Fruit fly (Drosophila melanogaster): Measurements from ENCODE around the gene akirin.
A peak's percentile ranks its signal among the peaks of the same experiment; 100 is the strongest.

The akirin gene

DNA sequence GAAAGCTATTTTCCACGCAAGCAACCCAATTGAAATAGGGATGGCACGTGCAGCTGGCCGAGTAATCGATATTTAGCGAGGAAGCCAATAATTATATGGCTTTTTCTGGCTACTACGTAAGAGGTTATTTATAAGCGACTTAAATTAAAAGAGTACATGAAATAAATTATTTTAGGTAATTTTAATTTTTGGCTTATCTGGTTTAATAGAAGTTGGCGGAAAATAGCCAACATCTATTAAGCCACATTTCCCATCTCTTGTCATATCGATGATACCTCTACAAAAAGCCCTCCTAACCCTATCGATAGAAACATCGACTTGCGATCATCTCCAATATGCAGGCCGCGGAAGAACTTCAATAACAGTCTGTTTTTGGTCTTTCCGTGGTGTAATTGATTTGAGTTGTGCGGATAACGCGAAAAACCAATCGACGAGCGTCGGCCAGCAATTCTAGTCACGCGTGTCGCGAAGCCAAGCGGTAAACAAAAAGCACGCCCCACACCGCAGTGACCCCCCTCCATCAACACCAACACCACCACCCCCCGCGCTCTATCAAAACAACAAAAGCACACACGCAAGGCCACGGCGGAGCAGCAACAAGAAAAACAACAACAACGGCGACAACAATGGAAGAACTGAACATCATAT is 21.5 kb upstream of the akirin start, which contains the start of the genes Srp19 and qm:
Srp19 (minus strand) TSS at position 51 of the 648 bp plus-strand sequence.
qm (plus strand) TSS at position 330 of the 648 bp plus-strand sequence.
- peak; percentile 69 for TF ChIP-seq h (GFP tag; optimal IDR thresholded peaks at IDR 0.05)
- no peak for TF ChIP-seq Abd-B (GFP tag; optimal IDR thresholded peaks at IDR 0.05)
- TF ChIP-seq tai (GFP tag; optimal IDR thresholded peaks at IDR 0.05): no peak
- peak; percentile 14 for TF ChIP-seq CG9705 (GFP tag; optimal IDR thresholded peaks at IDR 0.05)
- no peak for TF ChIP-seq Vsx2 (GFP tag; optimal IDR thresholded peaks at IDR 0.05; ENCODE audit: partially characterized antibody)
- TF ChIP-seq sv (GFP tag; optimal IDR thresholded peaks at IDR 0.05): peak; percentile 25
- TF ChIP-seq sage (GFP tag; optimal IDR thresholded peaks at IDR 0.05): no peak
- no peak for TF ChIP-seq pan (optimal IDR thresholded peaks at IDR 0.05)
- peak; percentile 7 for TF ChIP-seq jim (GFP tag; optimal IDR thresholded peaks at IDR 0.05)
- no peak for TF ChIP-seq CrebA (GFP tag; optimal IDR thresholded peaks at IDR 0.05; ENCODE audit: borderline replicate concordance)
- no peak for TF ChIP-seq usp (GFP tag; optimal IDR thresholded peaks at IDR 0.05)
- TF ChIP-seq Rel (GFP tag; optimal IDR thresholded peaks at IDR 0.05): no peak
- peak; percentile 90 for TF ChIP-seq Rel (tag; optimal IDR thresholded peaks at IDR 0.05)
- no peak for TF ChIP-seq dsf (GFP tag; optimal IDR thresholded peaks at IDR 0.05; ENCODE audit: borderline replicate concordance)
- TF ChIP-seq ey (GFP tag; optimal IDR thresholded peaks at IDR 0.05): peak; percentile 42
- no peak for TF ChIP-seq dl (GFP tag; optimal IDR thresholded peaks at IDR 0.05; ENCODE audit: insufficient read depth in 1 of 2, partially characterized antibody in 2 of 2)
- peak; percentile 23 for TF ChIP-seq rgr (GFP tag; optimal IDR thresholded peaks at IDR 0.05)
- TF ChIP-seq br (GFP tag; optimal IDR thresholded peaks at IDR 0.05): peak; percentile 50
- TF ChIP-seq psq (GFP tag; optimal IDR thresholded peaks at IDR 0.05): no peak
- no peak for TF ChIP-seq N (GFP tag; optimal IDR thresholded peaks at IDR 0.05)
- no peak for TF ChIP-seq brk (GFP tag; optimal IDR thresholded peaks at IDR 0.05)
- peak in 1 of 2 experiments; percentile 77 for TF ChIP-seq foxo (GFP tag; optimal IDR thresholded peaks at IDR 0.05)
- no peak for TF ChIP-seq Mio (GFP tag; optimal IDR thresholded peaks at IDR 0.05)
- peak; percentile 63 for TF ChIP-seq fru (GFP tag; optimal IDR thresholded peaks at IDR 0.05)
- no peak for TF ChIP-seq Hr78 (GFP tag; optimal IDR thresholded peaks at IDR 0.05)
- peak; percentile 82 for TF ChIP-seq woc (GFP tag; optimal IDR thresholded peaks at IDR 0.05)
- TF ChIP-seq OdsH (GFP tag; optimal IDR thresholded peaks at IDR 0.05): peak; percentile 12
- peak; percentile 24 for TF ChIP-seq HLH106 (tag; optimal IDR thresholded peaks at IDR 0.05)
- TF ChIP-seq Hr83 (GFP tag; optimal IDR thresholded peaks at IDR 0.05; ENCODE audit: poor library complexity, severe bottlenecking): no peak
- TF ChIP-seq Jra (GFP tag; optimal IDR thresholded peaks at IDR 0.05): peak; percentile 66
- peak; percentile 87 for TF ChIP-seq Myc (optimal IDR thresholded peaks at IDR 0.05)
- no peak for TF ChIP-seq Dfd (GFP tag; optimal IDR thresholded peaks at IDR 0.05)
- no peak for TF ChIP-seq CG32264 (GFP tag; optimal IDR thresholded peaks at IDR 0.05)
- TF ChIP-seq Hnf4 (GFP tag; optimal IDR thresholded peaks at IDR 0.05): peak; percentile 69
- no peak for TF ChIP-seq GATAd (GFP tag; optimal IDR thresholded peaks at IDR 0.05)
- TF ChIP-seq Dif (GFP tag; optimal IDR thresholded peaks at IDR 0.05; ENCODE audit: partially characterized antibody): peak; percentile 23
- TF ChIP-seq Sp1 (GFP tag; optimal IDR thresholded peaks at IDR 0.05): peak; percentile 55
- no peak for TF ChIP-seq lola (GFP tag; optimal IDR thresholded peaks at IDR 0.05)
- no peak for TF ChIP-seq dmrt93B (GFP tag; optimal IDR thresholded peaks at IDR 0.05)

DNA sequence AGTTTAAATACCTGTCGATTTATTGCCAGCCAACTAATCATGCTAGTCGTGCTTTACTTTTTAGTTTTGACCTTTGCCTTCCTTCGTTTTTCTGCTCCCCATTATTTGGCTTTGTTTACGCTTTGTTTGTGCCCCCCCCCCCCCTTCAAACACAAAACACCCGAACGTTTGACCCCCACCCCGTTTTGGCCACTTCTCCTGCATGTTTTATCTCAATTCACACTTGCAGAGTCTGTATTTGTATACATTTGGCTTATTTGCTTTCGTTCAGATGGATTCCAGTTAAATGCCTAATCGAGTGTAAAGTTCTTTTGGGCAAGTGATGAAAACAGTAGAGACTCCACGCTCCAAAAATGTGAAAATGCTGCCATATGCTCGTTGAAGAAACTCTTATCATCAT is 20.3 kb upstream of the akirin start:
- TF ChIP-seq jim (GFP tag; optimal IDR thresholded peaks at IDR 0.05): no peak
- no peak for TF ChIP-seq foxo (GFP tag; optimal IDR thresholded peaks at IDR 0.05)
- no peak for TF ChIP-seq br (GFP tag; optimal IDR thresholded peaks at IDR 0.05)
- no peak for TF ChIP-seq Myc (optimal IDR thresholded peaks at IDR 0.05)
- TF ChIP-seq lola (GFP tag; optimal IDR thresholded peaks at IDR 0.05): no peak
- no peak for TF ChIP-seq tai (GFP tag; optimal IDR thresholded peaks at IDR 0.05)
- no peak for TF ChIP-seq Dfd (GFP tag; optimal IDR thresholded peaks at IDR 0.05)
- TF ChIP-seq N (GFP tag; optimal IDR thresholded peaks at IDR 0.05): no peak

All from whole organism, wandering third instar larva.